Worm (Caenorhabditis elegans) whole organism, L4/young adult: ENCODE results near the gene srb-19.

ENCODE experiments used
- W03F9.2 ChIP-seq: fragments of 150-350 bp; optimal IDR thresholded peaks from 2 replicates; lab custom pipeline; 2014; ENCODE audit warnings: missing biosample characterization, missing genetic modification characterization
- dao-5 ChIP-seq: sonication (generic microtip); optimal IDR thresholded peaks from 2 replicates; lab custom pipeline; 2016; ENCODE audit warnings: missing genotype, missing genetic modification characterization, moderate library complexity, missing compliant biosample characterization
- him-1 ChIP-seq: sonication (generic microtip); optimal IDR thresholded peaks from 2 replicates; lab custom pipeline; 2016; ENCODE audit warnings: missing genotype, missing genetic modification reagents, missing genetic modification characterization, missing compliant biosample characterization

DNA sequence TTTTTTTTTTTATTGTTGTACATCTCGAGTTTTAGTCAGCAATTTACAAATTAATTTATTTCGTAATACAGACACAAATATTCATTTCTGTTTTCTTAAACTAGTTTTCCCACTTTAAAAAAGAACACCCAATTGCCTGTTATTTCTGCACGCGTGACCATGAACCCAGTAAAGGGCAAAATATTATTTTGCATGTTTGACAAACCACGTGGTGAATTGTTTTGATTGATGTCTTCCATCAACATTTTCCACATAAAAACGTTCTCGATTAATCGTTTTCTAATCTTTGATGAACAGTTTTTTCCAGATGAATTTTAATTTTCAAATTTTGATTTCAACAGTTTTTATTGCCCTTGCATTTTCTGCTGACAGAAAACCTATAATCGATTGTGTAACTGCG lies 5.7 kb upstream of the srb-19 start, which contains the start of gene C54F6.18:
- no peak for TF ChIP-seq him-1
- TF ChIP-seq dao-5, result no peak
- no peak for TF ChIP-seq W03F9.2 (tag; lab: Kevin White, UChicago)
